Fruit fly (Drosophila melanogaster) whole organism, embryonic: Measurements from ENCODE around the gene LManIV.

Experiments used
- CG11093 ChIP-seq: fragments of 200-800 bp; sonication (Bioruptor generic); IDR thresholded peaks from 3 replicates; pipeline ENCODE4 v1.3.6; 2022; ENCODE audit warnings: missing biosample characterization, missing genetic modification characterization
- CG11247 ChIP-seq: fragments of 200-800 bp; sonication (Bioruptor generic); IDR thresholded peaks from 2 replicates; pipeline ENCODE4 v1.3.6; 2022; ENCODE audit warnings: missing biosample characterization, missing genetic modification characterization
- CG1603 ChIP-seq: fragments of 200-800 bp; sonication (Bioruptor generic); optimal IDR thresholded peaks from 2 replicates; lab custom pipeline; 2019; ENCODE audit warnings: missing biosample characterization, mild to moderate bottlenecking, missing genetic modification characterization, moderate library complexity
- CG1792 ChIP-seq: fragments of 200-800 bp; sonication (Bioruptor generic); optimal IDR thresholded peaks from 2 replicates; lab custom pipeline; 2016; ENCODE audit warnings: missing biosample characterization, missing genetic modification characterization
- CG34376 ChIP-seq: fragments of 200-800 bp; sonication (Bioruptor generic); optimal IDR thresholded peaks from 2 replicates; lab custom pipeline; 2018; ENCODE audit warnings: missing biosample characterization, mild to moderate bottlenecking, missing genetic modification characterization
- CG3847 ChIP-seq: fragments of 200-800 bp; sonication (Bioruptor generic); IDR thresholded peaks from 2 replicates; pipeline ENCODE4 v1.3.6; 2022; ENCODE audit warnings: missing biosample characterization, missing genetic modification characterization
- CG4282 ChIP-seq: fragments of 200-800 bp; sonication (Bioruptor generic); optimal IDR thresholded peaks from 2 replicates; lab custom pipeline; 2016; ENCODE audit warnings: missing biosample characterization, missing genetic modification characterization
- CG4404 ChIP-seq: fragments of 200-800 bp; sonication (Bioruptor generic); IDR thresholded peaks from 2 replicates; pipeline ENCODE4 v1.3.6; 2022; ENCODE audit warnings: missing biosample characterization, missing genetic modification characterization
- CG4820 ChIP-seq: fragments of 200-800 bp; sonication (Bioruptor generic); optimal IDR thresholded peaks from 3 replicates; lab custom pipeline; 2016; ENCODE audit warnings: missing biosample characterization, missing genetic modification characterization
- CG6689 ChIP-seq: fragments of 200-800 bp; sonication (Bioruptor generic); IDR thresholded peaks from 2 replicates; pipeline ENCODE4 v1.3.6; 2022; ENCODE audit warnings: missing biosample characterization, missing genetic modification characterization
- CG7556 ChIP-seq: fragments of 200-800 bp; sonication (Bioruptor generic); optimal IDR thresholded peaks from 2 replicates; lab custom pipeline; 2017; ENCODE audit warnings: missing biosample characterization, mild to moderate bottlenecking, missing genetic modification characterization
- CG7839 ChIP-seq: fragments of 200-800 bp; sonication (Bioruptor generic); optimal IDR thresholded peaks from 3 replicates; lab custom pipeline; 2018; ENCODE audit warnings: missing biosample characterization, mild to moderate bottlenecking, missing genetic modification characterization, moderate library complexity
- Camta ChIP-seq: fragments of 200-800 bp; sonication (Bioruptor generic); optimal IDR thresholded peaks from 2 replicates; lab custom pipeline; 2016; ENCODE audit warnings: missing biosample characterization, missing genetic modification characterization
- CoRest ChIP-seq: fragments of 200-800 bp; sonication (Bioruptor generic); optimal IDR thresholded peaks from 3 replicates; lab custom pipeline; 2018; ENCODE audit warnings: missing biosample characterization, mild to moderate bottlenecking, missing genetic modification characterization, moderate library complexity
- E2f2 ChIP-seq: fragments of 200-800 bp; sonication (Bioruptor generic); IDR thresholded peaks from 2 replicates; pipeline ENCODE4 v1.3.6; 2022; ENCODE audit warnings: missing biosample characterization, missing genetic modification characterization
- Hand ChIP-seq: fragments of 200-800 bp; sonication (Bioruptor generic); optimal IDR thresholded peaks from 2 replicates; lab custom pipeline; 2017; ENCODE audit warnings: mild to moderate bottlenecking, missing biosample characterization, missing genetic modification reagents, missing genetic modification characterization
- Jarid2 ChIP-seq: fragments of 200-800 bp; sonication (Bioruptor generic); optimal IDR thresholded peaks from 3 replicates; lab custom pipeline; 2017; ENCODE audit warnings: mild to moderate bottlenecking, missing biosample characterization, missing genetic modification reagents, missing genetic modification characterization
- Mrtf ChIP-seq: fragments of 200-800 bp; sonication (Bioruptor generic); IDR thresholded peaks from 3 replicates; pipeline ENCODE4 v1.3.6; 2022; ENCODE audit warnings: missing biosample characterization, missing genetic modification characterization
- Side ChIP-seq: fragments of 200-800 bp; sonication (Bioruptor generic); optimal IDR thresholded peaks from 2 replicates; lab custom pipeline; 2016; ENCODE audit warnings: missing biosample characterization, missing genetic modification characterization
- Sin3A ChIP-seq: fragments of >200 bp; optimal IDR thresholded peaks from 2 replicates; lab custom pipeline; 2018
- Sox100B ChIP-seq: fragments of 200-800 bp; sonication (Bioruptor generic); optimal IDR thresholded peaks from 3 replicates; lab custom pipeline; 2018; ENCODE audit warnings: missing biosample characterization, mild to moderate bottlenecking, missing genetic modification characterization
- ab ChIP-seq: fragments of 200-800 bp; sonication (Bioruptor generic); optimal IDR thresholded peaks from 2 replicates; lab custom pipeline; 2016; ENCODE audit warnings: missing biosample characterization, missing genetic modification characterization
- ac ChIP-seq: fragments of 200-800 bp; sonication (Bioruptor generic); optimal IDR thresholded peaks from 3 replicates; lab custom pipeline; 2017; ENCODE audit warnings: missing biosample characterization, mild to moderate bottlenecking, missing genetic modification characterization
- ap ChIP-seq: fragments of 200-800 bp; sonication (Bioruptor generic); IDR thresholded peaks from 2 replicates; pipeline ENCODE4 v1.3.6; 2022; ENCODE audit warnings: missing biosample characterization, missing genetic modification characterization
- bowl ChIP-seq: fragments of 200-800 bp; sonication (Bioruptor generic); IDR thresholded peaks from 2 replicates; pipeline ENCODE4 v1.3.6; 2022; ENCODE audit warnings: missing biosample characterization, missing genetic modification characterization
- chif ChIP-seq, 2 experiments: fragments of 200-800 bp; sonication (Bioruptor generic); optimal IDR thresholded peaks; 3 replicates each; lab custom pipeline; 2016; ENCODE audit warnings: missing biosample characterization in 2 of 2, missing genetic modification characterization in 2 of 2
- ci ChIP-seq: fragments of 200-800 bp; sonication (Bioruptor generic); IDR thresholded peaks from 3 replicates; pipeline ENCODE4 v1.3.6; 2022; ENCODE audit warnings: missing biosample characterization, missing genetic modification characterization
- dmrt11E ChIP-seq: fragments of 200-800 bp; sonication (Bioruptor generic); optimal IDR thresholded peaks from 3 replicates; lab custom pipeline; 2018; ENCODE audit warnings: missing biosample characterization, mild to moderate bottlenecking, missing genetic modification characterization, moderate library complexity
- dpn ChIP-seq, 2 experiments: fragments of 200-800 bp; sonication (Bioruptor generic); optimal IDR thresholded peaks; 3 replicates each; lab custom pipeline; 2016; ENCODE audit warnings: missing biosample characterization in 2 of 2, missing genetic modification characterization in 2 of 2
- ems ChIP-seq: fragments of 200-800 bp; sonication (Bioruptor generic); optimal IDR thresholded peaks from 3 replicates; lab custom pipeline; 2016; ENCODE audit warnings: missing biosample characterization, missing genetic modification characterization
- en ChIP-seq: fragments of 200-800 bp; sonication (Bioruptor generic); optimal IDR thresholded peaks from 2 replicates; lab custom pipeline; 2016; ENCODE audit warnings: missing biosample characterization, missing genetic modification characterization
- exex ChIP-seq: fragments of 200-800 bp; sonication (Bioruptor generic); optimal IDR thresholded peaks from 4 replicates; lab custom pipeline; 2018; ENCODE audit warnings: missing biosample characterization, mild to moderate bottlenecking, missing genetic modification characterization, moderate library complexity
- grn ChIP-seq: fragments of 200-800 bp; sonication (Bioruptor generic); optimal IDR thresholded peaks from 3 replicates; lab custom pipeline; 2017; ENCODE audit warnings: missing biosample characterization, missing genetic modification characterization
- gro ChIP-seq: fragments of 200-800 bp; sonication (Bioruptor generic); optimal IDR thresholded peaks from 2 replicates; lab custom pipeline; 2016; ENCODE audit warnings: missing biosample characterization, missing genetic modification characterization
- gsb-n ChIP-seq: fragments of 200-800 bp; sonication (Bioruptor generic); optimal IDR thresholded peaks from 3 replicates; lab custom pipeline; 2018; ENCODE audit warnings: missing biosample characterization, mild to moderate bottlenecking, missing genetic modification characterization
- inv ChIP-seq: fragments of 200-800 bp; sonication (Bioruptor generic); IDR thresholded peaks from 2 replicates; pipeline ENCODE4 v1.3.6; 2022; ENCODE audit warnings: missing biosample characterization, missing genetic modification characterization; ENCODE audit not compliant: partially characterized antibody
- lab ChIP-seq: fragments of 200-800 bp; sonication (Bioruptor generic); optimal IDR thresholded peaks from 3 replicates; lab custom pipeline; 2017; ENCODE audit warnings: missing biosample characterization, missing genetic modification characterization, mild to moderate bottlenecking, moderate library complexity, missing genetic modification reagents
- maf-S ChIP-seq: fragments of 200-800 bp; sonication (Bioruptor generic); optimal IDR thresholded peaks from 2 replicates; lab custom pipeline; 2016; ENCODE audit warnings: missing biosample characterization, missing genetic modification characterization
- nau ChIP-seq: fragments of 200-800 bp; sonication (Bioruptor generic); optimal IDR thresholded peaks from 3 replicates; lab custom pipeline; 2017; ENCODE audit warnings: missing biosample characterization, mild to moderate bottlenecking, missing genetic modification characterization, missing genetic modification reagents
- sd ChIP-seq: fragments of 200-800 bp; sonication (Bioruptor generic); optimal IDR thresholded peaks from 3 replicates; lab custom pipeline; 2018; ENCODE audit warnings: missing biosample characterization, mild to moderate bottlenecking, missing genetic modification characterization, moderate library complexity
- stwl ChIP-seq: fragments of 200-800 bp; sonication (Bioruptor generic); optimal IDR thresholded peaks from 3 replicates; lab custom pipeline; 2018; ENCODE audit warnings: missing biosample characterization, mild to moderate bottlenecking, missing genetic modification characterization, moderate library complexity
- sug ChIP-seq: fragments of 200-800 bp; optimal IDR thresholded peaks from 2 replicates; lab custom pipeline; 2019; ENCODE audit warnings: missing biosample characterization, mild to moderate bottlenecking, missing genetic modification characterization, moderate library complexity

Gene LManIV

dm6 chr2L:8787575-8787974, 15.4 kb upstream of the LManIV start (continued):
- TF ChIP-seq CoRest (peak; percentile 28), CG4820 (GFP tag; lab: Kevin White, UChicago) (no peak), CG7839 (peak; percentile 48), CG6689 (GFP tag; lab: Robert Waterston, UW) (peak; percentile 25; the same call in 1 of the 2 replicates), ci (GFP tag; lab: Robert Waterston, UW) (peak; percentile 59; the same call in 2 of the 3 replicates), gsb-n (peak; percentile 14), sd (no peak)

- TF ChIP-seq CG3847 = no peak
- peak; percentile 45 for TF ChIP-seq grn (GFP tag; lab: Kevin White, UChicago)
- TF ChIP-seq exex (tag; lab: Kevin White, UChicago) = peak; percentile 97
- peak; percentile 23 for TF ChIP-seq sug (tag; lab: Kevin White, UChicago)
- TF ChIP-seq lab = peak; percentile 4
Measured at dm6 chr2L:8784731-8785130, 12.6 kb upstream of the LManIV start.

DNA sequence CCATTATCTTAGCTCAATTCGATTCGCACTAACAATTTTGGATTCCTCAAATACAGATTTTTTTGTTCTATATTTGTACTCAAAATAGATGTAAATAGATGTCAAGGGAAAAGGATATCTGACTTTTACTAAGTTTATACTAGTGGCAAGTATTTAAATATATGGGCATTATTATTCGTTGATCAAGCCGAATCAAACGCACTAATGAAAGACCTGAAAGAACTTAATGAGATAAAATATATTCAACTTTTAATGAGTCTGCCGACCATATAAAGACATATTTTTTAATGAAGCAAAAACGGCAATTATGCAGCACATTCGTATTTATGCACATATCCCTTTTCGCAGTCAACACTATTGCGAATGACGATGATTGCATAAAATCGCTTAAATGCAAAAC, 10.3 kb upstream of the LManIV start, which contains the start of gene CG42710:
CG42710 (minus strand) TSS at position 101 of the 400 bp plus-strand sequence.
- TF ChIP-seq Side (no peak), Camta (GFP tag; lab: Kevin White, UChicago) (no peak), ems (GFP tag; lab: Kevin White, UChicago) (no peak), bowl (GFP tag; lab: Robert Waterston, UW) (no peak), CG11093 (GFP tag; lab: Robert Waterston, UW) (no peak), nau (GFP tag; lab: Kevin White, UChicago) (no peak), stwl (tag; lab: Kevin White, UChicago) (no peak), CG34376 (GFP tag; lab: Kevin White, UChicago) (no peak), E2f2 (no peak), ap (GFP tag; lab: Robert Waterston, UW) (no peak), Jarid2 (no peak), maf-S (GFP tag; lab: Kevin White, UChicago) (no peak), gro (GFP tag; lab: Kevin White, UChicago) (no peak), Mrtf (GFP tag; lab: Robert Waterston, UW) (no peak), inv (GFP tag; lab: Robert Waterston, UW) (no peak)

DNA sequence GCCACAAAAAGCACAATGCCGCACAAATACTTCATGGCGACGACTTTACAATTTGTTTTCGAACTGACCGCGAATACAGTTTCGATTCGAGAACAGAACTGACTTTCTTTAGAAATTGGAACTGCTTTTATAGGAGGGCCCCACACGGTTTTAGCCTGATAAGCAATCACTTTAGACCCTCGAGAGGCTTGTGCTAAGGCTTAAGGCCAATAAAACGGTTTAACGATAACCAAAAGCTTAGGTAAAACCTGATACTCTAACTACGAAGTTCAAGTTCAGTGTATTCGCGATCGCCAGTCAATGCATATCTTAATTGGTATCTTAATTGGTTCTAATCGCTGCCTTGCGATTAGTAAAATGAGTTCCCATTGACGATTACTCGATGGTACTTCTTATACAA, 9.0 kb upstream of the LManIV start, which contains the start of gene LManVI:
LManVI (minus strand) TSS at position 101 of the 400 bp plus-strand sequence.
- TF ChIP-seq sug (tag; lab: Kevin White, UChicago) (peak; percentile 69), en (GFP tag; lab: Kevin White, UChicago) (no peak), CG1603 (no peak), exex (tag; lab: Kevin White, UChicago) (peak; percentile 80)

DNA sequence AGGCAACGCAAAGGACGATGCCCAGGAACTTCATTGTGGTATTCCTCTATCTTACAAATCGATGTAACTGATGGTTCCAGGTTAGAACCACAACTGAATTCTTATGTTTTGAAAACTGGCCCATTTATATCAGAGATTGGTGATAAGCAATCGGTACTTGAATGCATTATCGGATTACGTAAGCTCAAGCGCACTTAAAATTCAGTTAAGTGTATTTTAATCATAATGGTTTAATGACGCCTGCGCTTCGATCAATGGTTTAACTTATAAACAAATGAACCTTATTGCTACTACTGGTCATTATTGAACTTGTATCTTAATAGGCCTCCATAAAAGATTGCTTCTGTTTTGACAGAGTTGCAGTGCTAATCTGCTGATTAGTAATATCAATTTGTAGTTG, 4.0 kb upstream of the LManIV start, which contains the start of gene LManV:
LManV (minus strand) TSS at position 101 of the 400 bp plus-strand sequence.
- TF ChIP-seq Hand (GFP tag; lab: Kevin White, UChicago) = no peak
- TF ChIP-seq CG11247 (GFP tag; lab: Robert Waterston, UW) = no peak
- TF ChIP-seq Sox100B (GFP tag; lab: Kevin White, UChicago) = no peak
- TF ChIP-seq dpn (GFP tag; optimal IDR thresholded peaks at IDR 0.05; lab: Kevin White, UChicago) = no peak
- no peak for TF ChIP-seq chif (GFP tag; optimal IDR thresholded peaks at IDR 0.05; lab: Kevin White, UChicago)
- TF ChIP-seq CG4404 (GFP tag; lab: Robert Waterston, UW) = no peak
- TF ChIP-seq dmrt11E (tag; lab: Kevin White, UChicago) = no peak
- TF ChIP-seq Sin3A (lab: Kevin White, UChicago) = no peak
- TF ChIP-seq CG1792 = no peak
- TF ChIP-seq ab (GFP tag; lab: Kevin White, UChicago) = no peak
- TF ChIP-seq CG7556 (GFP tag; lab: Kevin White, UChicago) = no peak
- no peak for TF ChIP-seq Mrtf (GFP tag; lab: Robert Waterston, UW)
- no peak for TF ChIP-seq ac (GFP tag; lab: Kevin White, UChicago)
- no peak for TF ChIP-seq CG4282 (GFP tag; lab: Kevin White, UChicago)
